Worm (Caenorhabditis elegans): ENCODE measurements around the gene lin-18.

Gene lin-18

DNA sequence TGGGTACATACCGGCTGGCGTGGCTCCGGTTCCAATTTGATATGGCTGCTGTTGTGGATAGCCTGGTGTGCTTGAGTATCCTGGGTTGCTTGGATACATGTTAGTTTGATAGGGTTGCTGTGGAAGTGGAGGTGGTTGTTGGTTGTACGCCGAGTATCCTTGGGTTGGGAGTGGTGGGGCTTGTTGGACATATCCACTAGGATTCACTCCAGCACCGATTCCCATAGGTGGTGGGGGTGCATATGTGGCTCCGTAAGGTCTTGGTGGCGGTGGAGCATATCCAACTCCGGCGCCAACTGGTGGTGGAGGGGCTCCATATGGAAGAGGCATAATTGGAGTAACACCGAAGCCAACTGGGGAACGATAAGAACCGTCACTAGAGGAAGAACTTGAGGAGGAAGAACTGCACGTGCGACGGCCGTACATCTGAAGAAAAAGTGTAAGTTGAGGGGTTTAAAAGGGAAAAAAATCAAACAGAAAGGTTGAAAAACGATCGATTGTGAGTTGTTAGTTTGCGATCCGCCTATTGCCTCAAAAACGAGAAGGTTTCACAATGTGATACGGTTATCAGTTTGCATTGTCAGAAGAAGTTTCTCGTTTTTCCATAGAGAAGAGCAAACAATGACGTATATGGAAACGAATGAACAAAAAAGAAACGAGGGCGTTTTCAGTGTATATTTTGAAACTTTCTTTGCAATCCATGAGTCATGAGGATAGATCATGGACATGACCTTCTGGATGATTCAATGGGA lies 10.0 kb downstream of the lin-18 start, which contains the start of gene C16B8.3 (continued):
- TF ChIP-seq zfp-3 (GFP tag; conservative IDR thresholded peaks at IDR 0.05) (no peak), madf-9 (GFP tag; conservative IDR thresholded peaks at IDR 0.05) (no peak), spr-1 (tag; optimal IDR thresholded peaks at IDR 0.05) (no peak), unc-39 (tag; optimal IDR thresholded peaks at IDR 0.05) (no peak), F44E2.7 (GFP tag; IDR thresholded peaks at IDR 0.05) (no peak), fkh-10 (GFP tag; optimal IDR thresholded peaks at IDR 0.05) (no peak), nhr-237 (tag; optimal IDR thresholded peaks at IDR 0.05) (no peak), fos-1 (tag; optimal IDR thresholded peaks at IDR 0.05) (no peak), nhr-11 (tag; optimal IDR thresholded peaks at IDR 0.05) (no peak), T20F7.1 (GFP tag; optimal IDR thresholded peaks at IDR 0.05) (peak; percentile 42), saeg-2 (GFP tag; IDR thresholded peaks at IDR 0.05) (no peak), lin-38 (GFP tag; IDR thresholded peaks at IDR 0.05) (no peak), tra-1 (GFP tag; IDR thresholded peaks at IDR 0.05) (no peak), nhr-77 (tag; optimal IDR thresholded peaks at IDR 0.05) (peak; percentile 49), Y105C5A.15 (GFP tag; IDR thresholded peaks at IDR 0.05) (no peak), pqm-1 (tag; optimal IDR thresholded peaks at IDR 0.05) (peak; percentile 57), nhr-76 (tag; optimal IDR thresholded peaks at IDR 0.05) (no peak), nhr-10 (tag; optimal IDR thresholded peaks at IDR 0.05) (no peak), daf-8 (GFP tag; IDR thresholded peaks at IDR 0.05) (no peak), ama-1 (optimal IDR thresholded peaks at IDR 0.05) (peak; percentile 46), jun-1 (tag; optimal IDR thresholded peaks at IDR 0.05) (no peak), ZK546.5 (tag; optimal IDR thresholded peaks at IDR 0.05) (no peak), zfp-2 (tag; optimal IDR thresholded peaks at IDR 0.05) (no peak), ceh-44 (GFP tag; IDR thresholded peaks at IDR 0.05) (no peak), mdt-29 (GFP tag; IDR thresholded peaks at IDR 0.05) (0 out of 2 replicates have a peak, but pooled peaks have one; percentile 6), T26A8.4 (GFP tag; IDR thresholded peaks at IDR 0.05) (no peak), lin-15B (tag; optimal IDR thresholded peaks at IDR 0.05) (no peak), lin-29 (GFP tag; IDR thresholded peaks at IDR 0.05) (no peak), hmg-1.1 (GFP tag; IDR thresholded peaks at IDR 0.05) (no peak), madf-5 (GFP tag; IDR thresholded peaks at IDR 0.05) (0 out of 4 replicates have a peak, but pooled peaks of 1 of the 2 experiments have one; percentile 50), dve-1 (tag; optimal IDR thresholded peaks at IDR 0.05; ENCODE audit: insufficient read depth) (peak; percentile 63), rbr-2 (tag; optimal IDR thresholded peaks at IDR 0.05) (no peak), unc-62 (GFP tag; optimal IDR thresholded peaks at IDR 0.05 in 1 of 2) (no peak), unc-62 (tag; optimal IDR thresholded peaks at IDR 0.05) (no peak), nhr-42 (GFP tag; IDR thresholded peaks at IDR 0.05) (no peak), unc-130 (GFP tag; optimal IDR thresholded peaks at IDR 0.05) (no peak), dmd-6 (GFP tag; IDR thresholded peaks at IDR 0.05) (peak; percentile 65), ceh-62 (tag; optimal IDR thresholded peaks at IDR 0.05) (no peak), zip-2 (tag; optimal IDR thresholded peaks at IDR 0.05) (no peak), ZK337.2 (GFP tag; IDR thresholded peaks at IDR 0.05) (no peak), nhr-28 (tag; optimal IDR thresholded peaks at IDR 0.05) (peak; percentile 66), F10B5.3 (tag; optimal IDR thresholded peaks at IDR 0.05) (no peak), egl-27 (tag; optimal IDR thresholded peaks at IDR 0.05) (no peak), nhr-41 (GFP tag; IDR thresholded peaks at IDR 0.05) (no peak), lin-39 (tag; optimal IDR thresholded peaks at IDR 0.05) (no peak), mes-2 (tag; optimal IDR thresholded peaks at IDR 0.05; ENCODE audit: poor library complexity, severe bottlenecking) (no peak), daf-12 (tag; optimal IDR thresholded peaks at IDR 0.05) (no peak), ztf-7 (tag; optimal IDR thresholded peaks at IDR 0.05) (no peak), ceh-82 (tag; optimal IDR thresholded peaks at IDR 0.05) (no peak), daf-16 (GFP tag; optimal IDR thresholded peaks at IDR 0.05) (no peak), daf-16 (tag; optimal IDR thresholded peaks at IDR 0.05) (peak; percentile 66), cey-2 (tag; optimal IDR thresholded peaks at IDR 0.05; ENCODE audit: borderline replicate concordance, insufficient read depth) (no peak)
